Worm (Caenorhabditis elegans): Measurements from ENCODE around the gene B0507.9.

Gene B0507.9

DNA sequence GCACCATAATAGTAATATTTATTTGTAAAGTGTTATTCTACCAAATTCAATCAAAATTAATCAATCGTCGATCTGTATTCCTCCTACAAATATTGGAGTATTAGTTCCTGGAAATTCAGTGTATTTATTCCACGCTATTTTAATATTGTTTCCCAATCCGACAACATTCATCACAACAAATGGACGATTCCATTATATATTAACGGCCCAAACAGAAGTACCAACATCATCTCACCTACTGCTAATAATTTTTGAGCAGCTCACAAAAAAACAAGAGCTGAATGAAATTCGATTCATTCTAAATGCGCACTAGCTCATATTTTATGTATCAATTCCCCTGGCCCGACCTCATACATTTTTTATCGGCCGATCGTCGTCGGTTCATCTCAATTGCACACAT is 1.2 kb upstream of the B0507.9 start:
- peak; percentile 44 for TF ChIP-seq unc-55 (GFP tag; optimal IDR thresholded peaks at IDR 0.05)
- TF ChIP-seq lin-39 (tag; optimal IDR thresholded peaks at IDR 0.05), result no peak
- TF ChIP-seq snpc-4 (tag; optimal IDR thresholded peaks at IDR 0.05), result no peak
- no peak for TF ChIP-seq ceh-16 (tag; optimal IDR thresholded peaks at IDR 0.05)

ce11 chrV:8762861-8763260 is 3.0 kb downstream of the B0507.9 start, which contains the start of gene B0507.8:
B0507.8 (minus strand) TSS chrV:8762961.
- TF ChIP-seq peb-1 (tag; optimal IDR thresholded peaks at IDR 0.05), result no peak
- TF ChIP-seq lsy-2 (tag; optimal IDR thresholded peaks at IDR 0.05), result no peak
- no peak for TF ChIP-seq nhr-10 (tag; optimal IDR thresholded peaks at IDR 0.05)
- no peak for TF ChIP-seq alr-1 (tag; optimal IDR thresholded peaks at IDR 0.05)
- no peak for TF ChIP-seq aly-2 (tag; optimal IDR thresholded peaks at IDR 0.05)
- TF ChIP-seq nhr-25 (tag; optimal IDR thresholded peaks at IDR 0.05), result no peak
- no peak for TF ChIP-seq Y55F3AM.14 (GFP tag; optimal IDR thresholded peaks at IDR 0.05)
- TF ChIP-seq mdl-1 (tag; optimal IDR thresholded peaks at IDR 0.05), result no peak
- TF ChIP-seq zag-1 (tag; optimal IDR thresholded peaks at IDR 0.05), result no peak
- no peak for TF ChIP-seq egl-27 (tag; optimal IDR thresholded peaks at IDR 0.05)
- TF ChIP-seq lin-39 (tag; optimal IDR thresholded peaks at IDR 0.05), result no peak
- TF ChIP-seq nhr-23 (tag; optimal IDR thresholded peaks at IDR 0.05), result no peak
- no peak for TF ChIP-seq sma-9 (GFP tag; optimal IDR thresholded peaks at IDR 0.05)
- TF ChIP-seq sma-9 (tag; optimal IDR thresholded peaks at IDR 0.05), result no peak
- TF ChIP-seq ceh-16 (tag; optimal IDR thresholded peaks at IDR 0.05), result no peak
- TF ChIP-seq ztf-1 (GFP tag; conservative IDR thresholded peaks at IDR 0.05), result no peak

ce11 chrV:8760416-8760815 is 5.4 kb downstream of the B0507.9 start, which contains the start of gene ddn-1:
ddn-1 (minus strand) TSS chrV:8760516.
- TF ChIP-seq nhr-21 (tag; optimal IDR thresholded peaks at IDR 0.05) (no peak), nhr-77 (tag; optimal IDR thresholded peaks at IDR 0.05) (no peak), nhr-12 (tag; optimal IDR thresholded peaks at IDR 0.05) (no peak), lin-11 (tag; optimal IDR thresholded peaks at IDR 0.05) (no peak)

- no peak for TF ChIP-seq mab-5 (tag; optimal IDR thresholded peaks at IDR 0.05)
- no peak for TF ChIP-seq unc-55 (GFP tag; optimal IDR thresholded peaks at IDR 0.05)
- no peak for TF ChIP-seq mbf-1 (tag; optimal IDR thresholded peaks at IDR 0.05)
- TF ChIP-seq elt-1 (tag; optimal IDR thresholded peaks at IDR 0.05), result no peak
These were observed 7.2 kb downstream of the B0507.9 start, which contains the start of gene B0507.7 for ce11 chrV:8758618-8759017. B0507.7 (minus strand) TSS chrV:8758718.

- no peak for TF ChIP-seq mab-5 (tag; optimal IDR thresholded peaks at IDR 0.05)
- no peak for TF ChIP-seq gmeb-1 (tag; optimal IDR thresholded peaks at IDR 0.05)
- no peak for TF ChIP-seq crh-2 (tag; optimal IDR thresholded peaks at IDR 0.05)
- no peak for TF ChIP-seq C34F6.9 (tag; optimal IDR thresholded peaks at IDR 0.05)
- TF ChIP-seq nhr-21 (tag; optimal IDR thresholded peaks at IDR 0.05), result no peak
- no peak for TF ChIP-seq alr-1 (tag; optimal IDR thresholded peaks at IDR 0.05)
- TF ChIP-seq R02D3.7 (tag; optimal IDR thresholded peaks at IDR 0.05), result no peak
- TF ChIP-seq mbf-1 (tag; optimal IDR thresholded peaks at IDR 0.05), result no peak
- no peak for TF ChIP-seq elt-3 (tag; optimal IDR thresholded peaks at IDR 0.05)
- no peak for TF ChIP-seq dmd-4 (tag; optimal IDR thresholded peaks at IDR 0.05)
- TF ChIP-seq ceh-82 (tag; optimal IDR thresholded peaks at IDR 0.05), result no peak
- TF ChIP-seq lin-11 (tag; optimal IDR thresholded peaks at IDR 0.05), result no peak
- no peak for TF ChIP-seq ama-1 (optimal IDR thresholded peaks at IDR 0.05)
- TF ChIP-seq sma-9 (GFP tag; optimal IDR thresholded peaks at IDR 0.05), result no peak
- no peak for TF ChIP-seq sma-9 (tag; optimal IDR thresholded peaks at IDR 0.05)
- no peak for TF ChIP-seq nhr-25 (tag; optimal IDR thresholded peaks at IDR 0.05)
- no peak for TF ChIP-seq ZK546.5 (tag; optimal IDR thresholded peaks at IDR 0.05)
These were observed 11.2 kb downstream of the B0507.9 start, which contains the start of gene B0507.4 for ce11 chrV:8754670-8755069. B0507.4 (plus strand) TSS chrV:8754970.

- no peak for TF ChIP-seq nhr-237 (tag; optimal IDR thresholded peaks at IDR 0.05)
- TF ChIP-seq mab-5 (tag; optimal IDR thresholded peaks at IDR 0.05), result no peak
These were observed 12.4 kb downstream of the B0507.9 start, which contains the start of gene B0507.5 for ce11 chrV:8753395-8753794. B0507.5 (plus strand) TSS chrV:8753695.

Measured in whole organism, L2 larva.